Worm (Caenorhabditis elegans) whole organism, L3 larva: ENCODE results near the gene nduf-2.2.

ENCODE experiments used
- R02D3.7 ChIP-seq: fragments of 150-350 bp; optimal IDR thresholded peaks from 2 replicates; lab custom pipeline; 2014; ENCODE audit warnings: missing biosample characterization, missing genetic modification characterization
- ZK546.5 ChIP-seq: sonication (generic microtip); optimal IDR thresholded peaks from 2 replicates; lab custom pipeline; 2017; ENCODE audit warnings: missing biosample characterization, missing genetic modification characterization
- aly-2 ChIP-seq: fragments of 150-350 bp; optimal IDR thresholded peaks from 2 replicates; lab custom pipeline; 2014; ENCODE audit warnings: missing biosample characterization, missing genetic modification characterization
- ama-1 ChIP-seq: fragments of 150-350 bp; optimal IDR thresholded peaks from 2 replicates; lab custom pipeline; 2018
- ceh-82 ChIP-seq: fragments of 150-350 bp; optimal IDR thresholded peaks from 2 replicates; lab custom pipeline; 2014; ENCODE audit warnings: missing biosample characterization, missing genetic modification characterization
- ceh-9 ChIP-seq: sonication (generic microtip); optimal IDR thresholded peaks from 2 replicates; lab custom pipeline; 2018; ENCODE audit warnings: missing biosample characterization, missing genetic modification characterization
- daf-12 ChIP-seq: fragments of 150-350 bp; optimal IDR thresholded peaks from 2 replicates; lab custom pipeline; 2014; ENCODE audit warnings: missing biosample characterization, missing genetic modification reagents, missing genetic modification characterization
- egl-27 ChIP-seq: sonication (generic microtip); optimal IDR thresholded peaks from 4 replicates; lab custom pipeline; 2017; ENCODE audit warnings: missing biosample characterization, missing genetic modification reagents, missing genetic modification characterization
- egl-5 ChIP-seq: fragments of 150-350 bp; optimal IDR thresholded peaks from 2 replicates; lab custom pipeline; 2017; ENCODE audit warnings: missing biosample characterization, missing genetic modification reagents, missing genetic modification characterization, inconsistent platforms
- elt-2 ChIP-seq: sonication (generic microtip); optimal IDR thresholded peaks from 2 replicates; lab custom pipeline; 2016; ENCODE audit warnings: missing genetic modification reagents, mild to moderate bottlenecking, missing genetic modification characterization, missing compliant biosample characterization
- elt-3 ChIP-seq, 3 experiments: fragments of 150-350 bp in 1 of 3; sonication (generic microtip) in 2 of 3; optimal IDR thresholded peaks; 2 replicates in 2 of 3; 4 replicates in 1 of 3; lab custom pipeline; 2014 to 2017; ENCODE audit warnings: missing biosample characterization in 3 of 3, missing genetic modification characterization in 3 of 3
- eor-1 ChIP-seq, 2 experiments: fragments of 150-350 bp; optimal IDR thresholded peaks; 2 replicates each; lab custom pipeline; 2014 to 2018; ENCODE audit warnings: missing biosample characterization in 2 of 2, missing genetic modification characterization in 2 of 2
- fkh-2 ChIP-seq: fragments of 150-350 bp; optimal IDR thresholded peaks from 2 replicates; lab custom pipeline; 2014; ENCODE audit warnings: missing biosample characterization, missing genetic modification reagents, missing genetic modification characterization
- hmg-11 ChIP-seq: sonication (generic microtip); optimal IDR thresholded peaks from 2 replicates; lab custom pipeline; 2016; ENCODE audit warnings: missing genetic modification characterization, missing compliant biosample characterization
- jun-1 ChIP-seq: fragments of 150-350 bp; optimal IDR thresholded peaks from 2 replicates; lab custom pipeline; 2014; ENCODE audit warnings: missing biosample characterization, missing genetic modification reagents, missing genetic modification characterization
- lin-15B ChIP-seq: fragments of 150-350 bp; optimal IDR thresholded peaks from 2 replicates; lab custom pipeline; 2014; ENCODE audit warnings: missing biosample characterization, missing genetic modification characterization
- mdl-1 ChIP-seq: fragments of 150-350 bp; optimal IDR thresholded peaks from 2 replicates; lab custom pipeline; 2014; ENCODE audit warnings: missing biosample characterization, missing genetic modification characterization
- mml-1 ChIP-seq: fragments of 150-350 bp; sonication (generic microtip); optimal IDR thresholded peaks from 3 replicates; lab custom pipeline; 2014; ENCODE audit warnings: missing biosample characterization, missing genetic modification characterization
- nfya-1 ChIP-seq: sonication (generic microtip); optimal IDR thresholded peaks from 2 replicates; lab custom pipeline; 2017; ENCODE audit warnings: missing genetic modification characterization, mild to moderate bottlenecking, missing compliant biosample characterization, antibody characterized with exemption, moderate library complexity; ENCODE audit not compliant: insufficient read depth
- nhr-12 ChIP-seq: fragments of 150-350 bp; optimal IDR thresholded peaks from 2 replicates; lab custom pipeline; 2014; ENCODE audit warnings: missing biosample characterization, missing genetic modification characterization
- nhr-23 ChIP-seq: fragments of 150-350 bp; optimal IDR thresholded peaks from 2 replicates; lab custom pipeline; 2014; ENCODE audit warnings: missing biosample characterization, missing genetic modification reagents, missing genetic modification characterization
- nhr-25 ChIP-seq: sonication (generic microtip); optimal IDR thresholded peaks from 2 replicates; lab custom pipeline; 2017; ENCODE audit warnings: missing biosample characterization, missing genetic modification characterization
- nhr-28 ChIP-seq: fragments of 150-350 bp; optimal IDR thresholded peaks from 2 replicates; lab custom pipeline; 2014; ENCODE audit warnings: missing biosample characterization, missing genetic modification characterization
- nhr-43 ChIP-seq: sonication (generic microtip); optimal IDR thresholded peaks from 2 replicates; lab custom pipeline; 2016; ENCODE audit warnings: mild to moderate bottlenecking, missing genetic modification characterization, missing compliant biosample characterization; ENCODE audit not compliant: poor library complexity, severe bottlenecking
- nhr-67 ChIP-seq: fragments of 150-350 bp; optimal IDR thresholded peaks from 2 replicates; lab custom pipeline; 2014; ENCODE audit warnings: missing biosample characterization, missing genetic modification characterization
- nhr-76 ChIP-seq: fragments of 150-350 bp; sonication (generic microtip); optimal IDR thresholded peaks from 5 replicates; lab custom pipeline; 2014; ENCODE audit warnings: missing biosample characterization, missing genetic modification characterization
- nhr-77 ChIP-seq: fragments of 150-350 bp; optimal IDR thresholded peaks from 2 replicates; lab custom pipeline; 2014; ENCODE audit warnings: missing biosample characterization, missing genetic modification characterization
- pha-4 ChIP-seq: fragments of 150-350 bp; optimal IDR thresholded peaks from 2 replicates; lab custom pipeline; 2014; ENCODE audit warnings: missing biosample characterization, missing genetic modification reagents, missing genetic modification characterization
- pqm-1 ChIP-seq: fragments of 150-350 bp; optimal IDR thresholded peaks from 2 replicates; lab custom pipeline; 2017; ENCODE audit warnings: missing biosample characterization, missing genetic modification characterization, inconsistent platforms
- sea-2 ChIP-seq: fragments of 150-350 bp; sonication (generic microtip); optimal IDR thresholded peaks from 4 replicates; lab custom pipeline; 2014; ENCODE audit warnings: missing biosample characterization, missing genetic modification reagents, missing genetic modification characterization
- skn-1 ChIP-seq: fragments of 150-350 bp; optimal IDR thresholded peaks from 2 replicates; lab custom pipeline; 2014; ENCODE audit warnings: missing biosample characterization, missing genetic modification characterization
- snpc-4 ChIP-seq: fragments of 150-350 bp; optimal IDR thresholded peaks from 2 replicates; lab custom pipeline; 2014; ENCODE audit warnings: missing biosample characterization, missing genetic modification characterization
- tbx-2 ChIP-seq: sonication (generic microtip); optimal IDR thresholded peaks from 2 replicates; lab custom pipeline; 2016; ENCODE audit warnings: mild to moderate bottlenecking, missing genetic modification characterization, missing compliant biosample characterization
- unc-39 ChIP-seq: sonication (generic microtip); optimal IDR thresholded peaks from 4 replicates; lab custom pipeline; 2017; ENCODE audit warnings: missing biosample characterization, missing genetic modification characterization
- unc-62 ChIP-seq: fragments of 150-350 bp; sonication (generic microtip); optimal IDR thresholded peaks from 4 replicates; lab custom pipeline; 2014; ENCODE audit warnings: missing biosample characterization, missing genetic modification reagents, missing genetic modification characterization
- ztf-4 ChIP-seq: fragments of 150-350 bp; optimal IDR thresholded peaks from 2 replicates; lab custom pipeline; 2014; ENCODE audit warnings: missing biosample characterization, missing genetic modification characterization

nduf-2.2 gene

ce11 chrIII:6464113-6464571 lies 880 bp upstream of the nduf-2.2 start (continued):
- TF ChIP-seq nhr-76 (tag; lab: Kevin White, UChicago) (no peak), lin-15B (peak; percentile 84), pqm-1 (peak; percentile 94), tbx-2 (tag; lab: Kevin White, UChicago) (peak; percentile 62), aly-2 (tag; lab: Kevin White, UChicago) (no peak), fkh-2 (tag; lab: Kevin White, UChicago) (no peak), daf-12 (tag; lab: Kevin White, UChicago) (no peak), nhr-28 (tag; lab: Kevin White, UChicago) (no peak), ceh-9 (tag; lab: Kevin White, UChicago) (no peak), nhr-43 (peak; percentile 74), elt-3 (tag; optimal IDR thresholded peaks at IDR 0.05; lab: Kevin White, UChicago) (peak in 2 of 3 experiments; percentile 8 to 36), nhr-25 (peak; percentile 92), sea-2 (no peak), nhr-77 (peak; percentile 71), ceh-82 (tag; lab: Kevin White, UChicago) (no peak), nhr-12 (tag; lab: Kevin White, UChicago) (no peak), unc-39 (tag; lab: Kevin White, UChicago) (no peak), mdl-1 (tag; lab: Kevin White, UChicago) (peak; percentile 60), ZK546.5 (tag; lab: Kevin White, UChicago) (no peak), nhr-23 (peak; percentile 75), R02D3.7 (peak; percentile 50), nhr-67 (tag; lab: Kevin White, UChicago) (no peak)
- TF ChIP-seq, all 47 proteins: peak for 23

ce11 chrIII:6467005-6467404 lies 2.0 kb downstream of the nduf-2.2 start, which contains the start of gene T26A5.2:
Gene T26A5.2, plus strand, starts transcription at chrIII:6467305.
- TF ChIP-seq unc-62 (no peak), nhr-67 (tag; lab: Kevin White, UChicago) (no peak), mml-1 (no peak), R02D3.7 (no peak), snpc-4 (tag; lab: Kevin White, UChicago) (no peak), ztf-4 (tag; lab: Kevin White, UChicago) (no peak), eor-1 (tag; optimal IDR thresholded peaks at IDR 0.05; lab: Kevin White, UChicago) (no peak), mdl-1 (tag; lab: Kevin White, UChicago) (no peak), nhr-77 (no peak), unc-39 (tag; lab: Kevin White, UChicago) (no peak), aly-2 (tag; lab: Kevin White, UChicago) (no peak), nhr-23 (no peak), pha-4 (tag; lab: Kevin White, UChicago) (no peak), elt-3 (tag; optimal IDR thresholded peaks at IDR 0.05; lab: Kevin White, UChicago) (no peak), ZK546.5 (tag; lab: Kevin White, UChicago) (no peak), ama-1 (lab: Kevin White, UChicago) (no peak), nhr-43 (no peak), hmg-11 (no peak)

ce11 chrIII:6471451-6471850 lies 6.4 kb downstream of the nduf-2.2 start, which contains the start of gene wht-6:
Gene wht-6, plus strand, starts transcription at chrIII:6471751.
- no peak for TF ChIP-seq pqm-1
- TF ChIP-seq nhr-76 (tag; lab: Kevin White, UChicago), result no peak
- TF ChIP-seq pha-4 (tag; lab: Kevin White, UChicago), result no peak
- TF ChIP-seq jun-1 (tag; lab: Kevin White, UChicago), result no peak
- no peak for TF ChIP-seq elt-3 (tag; optimal IDR thresholded peaks at IDR 0.05; lab: Kevin White, UChicago)
- TF ChIP-seq nhr-23, result no peak
- TF ChIP-seq elt-2 (tag; lab: Kevin White, UChicago), result no peak
- TF ChIP-seq tbx-2 (tag; lab: Kevin White, UChicago), result no peak
- no peak for TF ChIP-seq skn-1 (tag; lab: Kevin White, UChicago)
- no peak for TF ChIP-seq mml-1
- no peak for TF ChIP-seq egl-27 (tag; lab: Kevin White, UChicago)
- TF ChIP-seq snpc-4 (tag; lab: Kevin White, UChicago), result no peak

- TF ChIP-seq nfya-1 (tag; lab: Kevin White, UChicago), result no peak
- TF ChIP-seq egl-5, result no peak
Measured at ce11 chrIII:6476380-6476779, 11.4 kb downstream of the nduf-2.2 start.
